Worm (Caenorhabditis elegans) whole organism, L4/young adult: ENCODE data around the gene gln-1.

ENCODE experiments used
- W03F9.2 ChIP-seq: fragments of 150-350 bp; optimal IDR thresholded peaks from 2 replicates; lab custom pipeline; 2014; ENCODE audit warnings: missing biosample characterization, missing genetic modification characterization
- dao-5 ChIP-seq: sonication (generic microtip); optimal IDR thresholded peaks from 2 replicates; lab custom pipeline; 2016; ENCODE audit warnings: missing genotype, missing genetic modification characterization, moderate library complexity, missing compliant biosample characterization
- him-1 ChIP-seq: sonication (generic microtip); optimal IDR thresholded peaks from 2 replicates; lab custom pipeline; 2016; ENCODE audit warnings: missing genotype, missing genetic modification reagents, missing genetic modification characterization, missing compliant biosample characterization

DNA sequence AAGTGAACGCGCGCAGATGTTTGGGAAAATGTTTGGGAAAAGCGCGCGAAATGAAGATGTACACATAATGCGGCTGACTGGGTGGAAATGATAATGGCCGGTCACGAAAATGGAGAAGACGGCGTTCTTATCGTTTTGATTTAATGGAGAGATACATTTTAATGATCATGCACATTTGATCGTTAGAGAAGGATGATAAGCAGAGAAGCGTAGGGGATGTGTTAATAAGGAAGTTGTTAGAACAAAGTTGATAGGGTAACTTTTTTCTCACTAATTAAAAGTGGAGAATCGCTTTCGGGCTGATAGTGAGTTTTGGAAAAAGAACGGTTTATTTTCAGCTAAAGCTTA, 17.0 kb upstream of the gln-1 start:
- TF ChIP-seq W03F9.2 (tag; lab: Kevin White, UChicago), result no peak
- TF ChIP-seq dao-5 (tag; lab: Kevin White, UChicago), result no peak
- TF ChIP-seq him-1, result no peak
